Fruit fly (Drosophila melanogaster): ENCODE measurements around the gene CG42713.

Gene CG42713

dm6 chr2L:8894224-8894623 lies 3.0 kb downstream of the CG42713 start (continued):
- no peak for TF ChIP-seq CG12391 (tag; optimal IDR thresholded peaks at IDR 0.05)
- no peak for TF ChIP-seq CG7987 (GFP tag; optimal IDR thresholded peaks at IDR 0.05)
- TF ChIP-seq Sry-β (GFP tag; optimal IDR thresholded peaks at IDR 0.05) = no peak
- TF ChIP-seq h (optimal IDR thresholded peaks at IDR 0.05) = no peak
- TF ChIP-seq Chrac-16 (GFP tag; optimal IDR thresholded peaks at IDR 0.05) = peak; percentile 28
- TF ChIP-seq HLHmδ (GFP tag; optimal IDR thresholded peaks at IDR 0.05) = no peak
- TF ChIP-seq stc (GFP tag; IDR thresholded peaks at IDR 0.05) = peak; percentile 32; the same call in 1 of the 2 replicates
- no peak for TF ChIP-seq C15 (GFP tag; IDR thresholded peaks at IDR 0.05)
- TF ChIP-seq schlank (tag; optimal IDR thresholded peaks at IDR 0.05) = peak; percentile 34
- peak; percentile 67 for TF ChIP-seq lilli (GFP tag; optimal IDR thresholded peaks at IDR 0.05)
- no peak for TF ChIP-seq E2f2 (GFP tag; IDR thresholded peaks at IDR 0.05)
- no peak for TF ChIP-seq trh (GFP tag; optimal IDR thresholded peaks at IDR 0.05)
- no peak for TF ChIP-seq zf30C (GFP tag; optimal IDR thresholded peaks at IDR 0.05)
- no peak for TF ChIP-seq CG1792 (GFP tag; optimal IDR thresholded peaks at IDR 0.05)
- TF ChIP-seq CG7839 (tag; optimal IDR thresholded peaks at IDR 0.05) = peak; percentile 63
- TF ChIP-seq D19A (tag; optimal IDR thresholded peaks at IDR 0.05) = no peak
- no peak for TF ChIP-seq kni (GFP tag; optimal IDR thresholded peaks at IDR 0.05)
- peak; percentile 49 for TF ChIP-seq ind (GFP tag; optimal IDR thresholded peaks at IDR 0.05)
- TF ChIP-seq dati (GFP tag; IDR thresholded peaks at IDR 0.05) = no peak
- no peak for TF ChIP-seq CG32767 (GFP tag; IDR thresholded peaks at IDR 0.05)
- TF ChIP-seq CG12769 (tag; optimal IDR thresholded peaks at IDR 0.05) = peak; percentile 73
- TF ChIP-seq lab (GFP tag; optimal IDR thresholded peaks at IDR 0.05) = peak; percentile 72
- TF ChIP-seq CG16779 (GFP tag; IDR thresholded peaks at IDR 0.05) = peak; percentile 76
- peak; percentile 27 for TF ChIP-seq CG7786 (GFP tag; optimal IDR thresholded peaks at IDR 0.05)
- no peak for TF ChIP-seq CG12299 (tag; optimal IDR thresholded peaks at IDR 0.05)
- TF ChIP-seq scrt (GFP tag; optimal IDR thresholded peaks at IDR 0.05) = peak; percentile 51
- no peak for TF ChIP-seq CG4854 (GFP tag; optimal IDR thresholded peaks at IDR 0.05)
- no peak for TF ChIP-seq nau (GFP tag; optimal IDR thresholded peaks at IDR 0.05)
- no peak for TF ChIP-seq CG4707 (GFP tag; optimal IDR thresholded peaks at IDR 0.05)
- TF ChIP-seq CG8388 (GFP tag; optimal IDR thresholded peaks at IDR 0.05) = no peak
- no peak for TF ChIP-seq Asciz (GFP tag; optimal IDR thresholded peaks at IDR 0.05)
- no peak for TF ChIP-seq CG4820 (GFP tag; optimal IDR thresholded peaks at IDR 0.05)
- peak; percentile 79 for TF ChIP-seq CG2120 (GFP tag; optimal IDR thresholded peaks at IDR 0.05)
- TF ChIP-seq CG12659 (GFP tag; optimal IDR thresholded peaks at IDR 0.05) = peak; percentile 32
- peak; percentile 31 for TF ChIP-seq bcd (GFP tag; optimal IDR thresholded peaks at IDR 0.05)
- TF ChIP-seq CG13624 (GFP tag; optimal IDR thresholded peaks at IDR 0.05) = peak; percentile 71
- TF ChIP-seq CG5953 (GFP tag; IDR thresholded peaks at IDR 0.05) = no peak

- TF ChIP-seq ttk (GFP tag; IDR thresholded peaks at IDR 0.05) (no peak), nom (GFP tag; optimal IDR thresholded peaks at IDR 0.05) (peak; percentile 54), pros (GFP tag; optimal IDR thresholded peaks at IDR 0.05) (no peak), dpn (GFP tag; optimal IDR thresholded peaks at IDR 0.05) (no peak), CG16863 (GFP tag; optimal IDR thresholded peaks at IDR 0.05) (no peak), row (GFP tag; IDR thresholded peaks at IDR 0.05) (peak; percentile 49; the same call in 1 of the 3 replicates), Hey (tag; optimal IDR thresholded peaks at IDR 0.05) (no peak), CG3847 (GFP tag; IDR thresholded peaks at IDR 0.05) (no peak), Gsc (GFP tag; IDR thresholded peaks at IDR 0.05) (no peak), bab2 (GFP tag; optimal IDR thresholded peaks at IDR 0.05) (no peak), sr (GFP tag; IDR thresholded peaks at IDR 0.05) (no peak), HLHmδ (GFP tag; optimal IDR thresholded peaks at IDR 0.05) (no peak), CG4404 (GFP tag; IDR thresholded peaks at IDR 0.05) (no peak), MESR4 (GFP tag; optimal IDR thresholded peaks at IDR 0.05) (no peak), CG14050 (GFP tag; IDR thresholded peaks at IDR 0.05) (no peak), CG15269 (tag; optimal IDR thresholded peaks at IDR 0.05) (peak; percentile 40)
These were observed 6.9 kb downstream of the CG42713 start for dm6 chr2L:8897954-8898713.

Data from whole organism, embryonic.